Worm (Caenorhabditis elegans): ENCODE measurements around the gene glb-21.

Gene glb-21

ce11 chrIV:10734527-10735436 is 23.2 kb upstream of the glb-21 start, which contains the start of the genes orc-5 and cyb-1:
Gene orc-5, minus strand, starts transcription at chrIV:10734588.
Gene cyb-1, plus strand, starts transcription at chrIV:10735216.
- TF ChIP-seq dox-1 (GFP tag; IDR thresholded peaks at IDR 0.05) = peak; percentile 18; the same call in 1 of the 2 replicates
- TF ChIP-seq F49E8.2 (tag; optimal IDR thresholded peaks at IDR 0.05; ENCODE audit: insufficient read depth) = peak; percentile 39
- TF ChIP-seq T07F8.4 (tag; optimal IDR thresholded peaks at IDR 0.05) = no peak
- TF ChIP-seq mcd-1 (GFP tag; IDR thresholded peaks at IDR 0.05) = peak; percentile 83
- peak; percentile 31; the same call in 1 of the 2 replicates for TF ChIP-seq hmg-1.2 (GFP tag; IDR thresholded peaks at IDR 0.05)
- 0 out of 2 replicates have a peak, but pooled peaks have one; percentile 22 for TF ChIP-seq hsf-1 (GFP tag; IDR thresholded peaks at IDR 0.05)
- peak; percentile 56 for TF ChIP-seq F23B12.7 (tag; optimal IDR thresholded peaks at IDR 0.05; ENCODE audit: insufficient read depth)
- TF ChIP-seq F55B11.4 (tag; optimal IDR thresholded peaks at IDR 0.05; ENCODE audit: borderline replicate concordance, insufficient read depth) = no peak
- no peak for TF ChIP-seq F37B4.10 (GFP tag; IDR thresholded peaks at IDR 0.05)
- TF ChIP-seq Y56A3A.18 (GFP tag; IDR thresholded peaks at IDR 0.05) = no peak
- TF ChIP-seq D2030.7 (GFP tag; IDR thresholded peaks at IDR 0.05) = peak; percentile 46; the same call in 1 of the 2 replicates
- peak; percentile 76 for TF ChIP-seq dpl-1 (GFP tag; optimal IDR thresholded peaks at IDR 0.05)
- 0 out of 2 replicates have a peak, but pooled peaks have one; percentile 28 for TF ChIP-seq Y53G8AR.9 (GFP tag; conservative IDR thresholded peaks at IDR 0.05)
- no peak for TF ChIP-seq mel-28 (tag; optimal IDR thresholded peaks at IDR 0.05; ENCODE audit: borderline replicate concordance)
- TF ChIP-seq xnd-1 (tag; optimal IDR thresholded peaks at IDR 0.05) = peak; percentile 54
- no peak for TF ChIP-seq snpc-1.1 (tag; optimal IDR thresholded peaks at IDR 0.05; ENCODE audit: insufficient read depth)
- peak; percentile 65 for TF ChIP-seq ceh-91 (GFP tag; IDR thresholded peaks at IDR 0.05)
- no peak for TF ChIP-seq F22D6.2 (tag; optimal IDR thresholded peaks at IDR 0.05)
- peak; percentile 72 for TF ChIP-seq madf-8 (GFP tag; conservative IDR thresholded peaks at IDR 0.05)
- TF ChIP-seq snpc-4 (GFP tag; optimal IDR thresholded peaks at IDR 0.05) = no peak
- peak in 2 of 4 experiments; percentile 25 to 28 for TF ChIP-seq snpc-4 (tag; optimal IDR thresholded peaks at IDR 0.05)
- TF ChIP-seq lsl-1 (GFP tag; optimal IDR thresholded peaks at IDR 0.05) = peak; percentile 37
- TF ChIP-seq F33H1.4 (GFP tag; IDR thresholded peaks at IDR 0.05) = peak; percentile 59
- peak; percentile 89 for TF ChIP-seq lin-54 (GFP tag; optimal IDR thresholded peaks at IDR 0.05)
- peak; percentile 67 for TF ChIP-seq attf-5 (GFP tag; optimal IDR thresholded peaks at IDR 0.05)
- peak; percentile 88 for TF ChIP-seq madf-6 (GFP tag; IDR thresholded peaks at IDR 0.05)
- peak; percentile 99 for TF ChIP-seq attf-3 (GFP tag; conservative IDR thresholded peaks at IDR 0.05)
- TF ChIP-seq efl-1 (GFP tag; optimal IDR thresholded peaks at IDR 0.05) = peak; percentile 94
- TF ChIP-seq lin-35 (GFP tag; optimal IDR thresholded peaks at IDR 0.05) = peak in 2 of 3 experiments; percentile 22 to 88

ce11 chrIV:10727734-10728133 is 16.1 kb upstream of the glb-21 start, which contains the start of gene ZC168.2:
Gene ZC168.2, plus strand, starts transcription at chrIV:10728034.
- TF ChIP-seq ama-1 (optimal IDR thresholded peaks at IDR 0.05) (no peak), ama-1 (GFP tag; optimal IDR thresholded peaks at IDR 0.05) (no peak), C06A6.2 (GFP tag; conservative IDR thresholded peaks at IDR 0.05) (no peak), ceh-40 (GFP tag; IDR thresholded peaks at IDR 0.05) (no peak)

DNA sequence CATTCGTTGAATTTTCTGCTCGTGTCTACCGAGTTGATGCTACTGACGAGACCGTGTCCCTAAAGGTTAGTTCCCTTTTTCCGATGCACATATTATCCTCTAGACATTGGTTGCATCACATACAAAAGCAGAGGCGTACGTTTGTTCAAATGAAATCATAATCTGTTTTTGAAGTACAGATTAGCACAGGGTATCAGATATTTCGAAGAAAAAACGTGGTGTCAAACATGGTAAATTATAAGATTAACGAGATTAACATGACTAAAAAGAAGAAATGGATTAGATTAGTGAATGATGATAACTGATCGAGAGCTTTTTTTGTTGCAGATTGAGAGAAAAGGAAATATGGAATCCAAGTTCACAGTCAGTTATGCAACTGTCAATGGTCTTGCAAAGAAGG is 7.3 kb upstream of the glb-21 start:
- TF ChIP-seq ztf-3 (GFP tag; optimal IDR thresholded peaks at IDR 0.05) (no peak), F55B11.4 (tag; optimal IDR thresholded peaks at IDR 0.05; ENCODE audit: borderline replicate concordance, insufficient read depth) (no peak), pbrm-1 (GFP tag; IDR thresholded peaks at IDR 0.05) (no peak), C06A6.2 (GFP tag; conservative IDR thresholded peaks at IDR 0.05) (no peak), lsl-1 (GFP tag; optimal IDR thresholded peaks at IDR 0.05) (no peak), B0019.2 (GFP tag; conservative IDR thresholded peaks at IDR 0.05) (no peak), hrde-1 (tag; optimal IDR thresholded peaks at IDR 0.05; ENCODE audit: borderline replicate concordance) (no peak), bed-1 (GFP tag; IDR thresholded peaks at IDR 0.05) (no peak), mel-28 (tag; optimal IDR thresholded peaks at IDR 0.05; ENCODE audit: borderline replicate concordance) (no peak), dpl-1 (GFP tag; optimal IDR thresholded peaks at IDR 0.05) (no peak), nfya-1 (tag; optimal IDR thresholded peaks at IDR 0.05; ENCODE audit: borderline replicate concordance, insufficient read depth) (no peak), let-526 (GFP tag; IDR thresholded peaks at IDR 0.05) (no peak)

All from whole organism, young adult.